Worm (Caenorhabditis elegans): ENCODE measurements around the gene ooc-5.

Gene ooc-5

ce11 chrII:8960414-8960813 lies 32.5 kb upstream of the ooc-5 start, which contains the start of gene cal-2:
Gene cal-2 (plus strand): TSS chrII:8960714.
- no peak for TF ChIP-seq hlh-1 (tag; optimal IDR thresholded peaks at IDR 0.05)
- no peak for TF ChIP-seq bed-3 (GFP tag; optimal IDR thresholded peaks at IDR 0.05)
- TF ChIP-seq mab-5 (tag; optimal IDR thresholded peaks at IDR 0.05): no peak
- no peak for TF ChIP-seq nhr-76 (tag; optimal IDR thresholded peaks at IDR 0.05)
- no peak for TF ChIP-seq lin-13 (tag; optimal IDR thresholded peaks at IDR 0.05)
- no peak for TF ChIP-seq ces-1 (GFP tag; optimal IDR thresholded peaks at IDR 0.05)
- no peak for TF ChIP-seq unc-39 (tag; optimal IDR thresholded peaks at IDR 0.05)

ce11 chrII:8961450-8961849 lies 31.5 kb upstream of the ooc-5 start:
- no peak for TF ChIP-seq nhr-237 (tag; optimal IDR thresholded peaks at IDR 0.05)
- TF ChIP-seq drap-1 (GFP tag; optimal IDR thresholded peaks at IDR 0.05): no peak
- TF ChIP-seq M03D4.4 (tag; optimal IDR thresholded peaks at IDR 0.05): no peak
- TF ChIP-seq unc-62 (GFP tag; optimal IDR thresholded peaks at IDR 0.05): peak; percentile 87

- TF ChIP-seq unc-120 (tag; optimal IDR thresholded peaks at IDR 0.05; ENCODE audit: poor library complexity, severe bottlenecking): peak; percentile 29
- TF ChIP-seq hlh-1 (tag; optimal IDR thresholded peaks at IDR 0.05): peak; percentile 53
- TF ChIP-seq drap-1 (GFP tag; optimal IDR thresholded peaks at IDR 0.05): no peak
Measured at ce11 chrII:8962206-8962605, 30.8 kb upstream of the ooc-5 start.

ce11 chrII:8964049-8964448 lies 28.9 kb upstream of the ooc-5 start, which contains the start of gene sftd-3:
Gene sftd-3 (minus strand): TSS chrII:8964149.
- no peak for TF ChIP-seq lin-13 (tag; optimal IDR thresholded peaks at IDR 0.05)

ce11 chrII:8964835-8965234 lies 28.1 kb upstream of the ooc-5 start, which contains the start of the genes ndub-3 and C18E9.2:
Gene ndub-3 (minus strand): TSS chrII:8964890.
Gene C18E9.2 (plus strand): TSS chrII:8965006.
- TF ChIP-seq nhr-28 (tag; optimal IDR thresholded peaks at IDR 0.05) (no peak), drap-1 (GFP tag; optimal IDR thresholded peaks at IDR 0.05) (no peak), ceh-39 (tag; optimal IDR thresholded peaks at IDR 0.05) (no peak), snpc-4 (tag; optimal IDR thresholded peaks at IDR 0.05) (no peak), unc-39 (tag; optimal IDR thresholded peaks at IDR 0.05) (no peak), mab-5 (tag; optimal IDR thresholded peaks at IDR 0.05) (no peak), tbx-8 (GFP tag; optimal IDR thresholded peaks at IDR 0.05) (no peak), lsy-2 (tag; optimal IDR thresholded peaks at IDR 0.05) (no peak), mls-2 (tag; optimal IDR thresholded peaks at IDR 0.05) (no peak), bed-3 (GFP tag; optimal IDR thresholded peaks at IDR 0.05) (no peak), ztf-11 (tag; optimal IDR thresholded peaks at IDR 0.05) (no peak), nhr-76 (tag; optimal IDR thresholded peaks at IDR 0.05) (no peak), ceh-43 (GFP tag; optimal IDR thresholded peaks at IDR 0.05) (no peak), nhr-237 (tag; optimal IDR thresholded peaks at IDR 0.05) (peak; percentile 11), sem-2 (GFP tag; optimal IDR thresholded peaks at IDR 0.05) (no peak), ces-1 (GFP tag; optimal IDR thresholded peaks at IDR 0.05) (peak; percentile 5), lin-32 (GFP tag; optimal IDR thresholded peaks at IDR 0.05) (no peak), blmp-1 (tag; optimal IDR thresholded peaks at IDR 0.05) (no peak), nhr-2 (tag; optimal IDR thresholded peaks at IDR 0.05) (no peak), flh-1 (GFP tag; optimal IDR thresholded peaks at IDR 0.05) (no peak), ceh-83 (GFP tag; optimal IDR thresholded peaks at IDR 0.05) (no peak), elt-3 (tag; optimal IDR thresholded peaks at IDR 0.05) (no peak), lin-13 (tag; optimal IDR thresholded peaks at IDR 0.05) (no peak), pha-4 (tag; optimal IDR thresholded peaks at IDR 0.05) (no peak), mep-1 (tag; optimal IDR thresholded peaks at IDR 0.05) (peak; percentile 72), hlh-1 (tag; optimal IDR thresholded peaks at IDR 0.05) (peak; percentile 54)

- TF ChIP-seq mep-1 (tag; optimal IDR thresholded peaks at IDR 0.05): peak; percentile 63
- TF ChIP-seq nhr-12 (tag; optimal IDR thresholded peaks at IDR 0.05): no peak
- TF ChIP-seq mls-2 (tag; optimal IDR thresholded peaks at IDR 0.05): peak; percentile 38
- no peak for TF ChIP-seq mab-5 (tag; optimal IDR thresholded peaks at IDR 0.05)
- TF ChIP-seq ceh-83 (GFP tag; optimal IDR thresholded peaks at IDR 0.05): no peak
- peak; percentile 77 for TF ChIP-seq lsy-2 (tag; optimal IDR thresholded peaks at IDR 0.05)
- peak; percentile 16 for TF ChIP-seq sptf-1 (tag; optimal IDR thresholded peaks at IDR 0.05)
- no peak for TF ChIP-seq lin-32 (GFP tag; optimal IDR thresholded peaks at IDR 0.05)
- no peak for TF ChIP-seq zip-8 (tag; optimal IDR thresholded peaks at IDR 0.05)
- TF ChIP-seq bed-3 (GFP tag; optimal IDR thresholded peaks at IDR 0.05): no peak
- TF ChIP-seq unc-62 (GFP tag; optimal IDR thresholded peaks at IDR 0.05): no peak
- TF ChIP-seq hlh-1 (tag; optimal IDR thresholded peaks at IDR 0.05): no peak
- TF ChIP-seq drap-1 (GFP tag; optimal IDR thresholded peaks at IDR 0.05): peak; percentile 8
- no peak for TF ChIP-seq nhr-76 (tag; optimal IDR thresholded peaks at IDR 0.05)
- no peak for TF ChIP-seq ham-2 (GFP tag; optimal IDR thresholded peaks at IDR 0.05)
- no peak for TF ChIP-seq elt-1 (tag; optimal IDR thresholded peaks at IDR 0.05; ENCODE audit: borderline replicate concordance, insufficient read depth)
- TF ChIP-seq cnd-1 (tag; optimal IDR thresholded peaks at IDR 0.05): peak; percentile 11
- TF ChIP-seq unc-39 (tag; optimal IDR thresholded peaks at IDR 0.05): no peak
- TF ChIP-seq nhr-28 (tag; optimal IDR thresholded peaks at IDR 0.05): no peak
- no peak for TF ChIP-seq blmp-1 (tag; optimal IDR thresholded peaks at IDR 0.05)
- TF ChIP-seq lin-13 (tag; optimal IDR thresholded peaks at IDR 0.05): peak; percentile 69
- TF ChIP-seq nhr-237 (tag; optimal IDR thresholded peaks at IDR 0.05): peak; percentile 55
- TF ChIP-seq pha-4 (tag; optimal IDR thresholded peaks at IDR 0.05): peak; percentile 30
- TF ChIP-seq tbx-8 (GFP tag; optimal IDR thresholded peaks at IDR 0.05): no peak
- no peak for TF ChIP-seq ztf-11 (tag; optimal IDR thresholded peaks at IDR 0.05)
- TF ChIP-seq nhr-2 (tag; optimal IDR thresholded peaks at IDR 0.05): no peak
Measured at ce11 chrII:8969251-8970183, 23.4 kb upstream of the ooc-5 start, which contains the start of the genes szy-20 and C18E9.5. Gene szy-20 (minus strand): TSS chrII:8969333. Gene C18E9.5 (plus strand): TSS chrII:8969980.

All from whole organism, mixed stage, embryonic.